Worm (Caenorhabditis elegans): ENCODE results near the gene cwf-19L1.
A peak's percentile ranks its signal among the peaks of the same experiment; 100 is the strongest.

The cwf-19L1 gene

ce11 chrV:6107474-6107873, at the start of gene cwf-19L1:
Gene cwf-19L1, plus strand, starts transcription at chrV:6107828.
- TF ChIP-seq nhr-25 (tag; optimal IDR thresholded peaks at IDR 0.05; ENCODE audit: borderline replicate concordance, insufficient read depth) (no peak), F10B5.3 (tag; optimal IDR thresholded peaks at IDR 0.05) (no peak), duxl-1 (tag; optimal IDR thresholded peaks at IDR 0.05; ENCODE audit: poor library complexity) (peak; percentile 46), hmg-1.1 (GFP tag; IDR thresholded peaks at IDR 0.05) (0 out of 2 replicates have a peak, but pooled peaks have one; percentile 22), dmd-9 (GFP tag; IDR thresholded peaks at IDR 0.05) (no peak), mep-1 (tag; optimal IDR thresholded peaks at IDR 0.05) (peak; percentile 39), unc-130 (GFP tag; optimal IDR thresholded peaks at IDR 0.05) (peak; percentile 57), zfp-2 (tag; optimal IDR thresholded peaks at IDR 0.05) (no peak), hlh-11 (tag; optimal IDR thresholded peaks at IDR 0.05) (peak; percentile 18), ZK337.2 (GFP tag; IDR thresholded peaks at IDR 0.05) (0 out of 2 replicates have a peak, but pooled peaks have one; percentile 20), nhr-6 (tag; optimal IDR thresholded peaks at IDR 0.05) (peak; percentile 23), attf-4 (tag; optimal IDR thresholded peaks at IDR 0.05) (no peak), nhr-77 (tag; optimal IDR thresholded peaks at IDR 0.05) (no peak), ztf-11 (tag; optimal IDR thresholded peaks at IDR 0.05) (no peak), sdz-12 (GFP tag; optimal IDR thresholded peaks at IDR 0.05) (no peak), F26F4.8 (GFP tag; conservative IDR thresholded peaks at IDR 0.05) (no peak), ceh-32 (tag; optimal IDR thresholded peaks at IDR 0.05; ENCODE audit: poor library complexity) (no peak), jun-1 (tag; optimal IDR thresholded peaks at IDR 0.05) (no peak), spr-1 (tag; optimal IDR thresholded peaks at IDR 0.05) (no peak), hif-1 (tag; optimal IDR thresholded peaks at IDR 0.05) (peak in 1 of 2 experiments; percentile 74), R02D3.7 (tag; optimal IDR thresholded peaks at IDR 0.05) (peak; percentile 63), nhr-11 (tag; optimal IDR thresholded peaks at IDR 0.05) (no peak), daf-16 (GFP tag; optimal IDR thresholded peaks at IDR 0.05) (no peak), daf-16 (tag; optimal IDR thresholded peaks at IDR 0.05) (peak; percentile 48), lin-38 (GFP tag; IDR thresholded peaks at IDR 0.05) (peak; percentile 44; the same call in 1 of the 2 replicates), zfp-3 (GFP tag; conservative IDR thresholded peaks at IDR 0.05) (0 out of 2 replicates have a peak, but pooled peaks have one; percentile 11), zag-1 (tag; optimal IDR thresholded peaks at IDR 0.05) (no peak), dpl-1 (GFP tag; optimal IDR thresholded peaks at IDR 0.05) (peak; percentile 93), Y5F2A.4 (GFP tag; optimal IDR thresholded peaks at IDR 0.05) (no peak), lin-1 (GFP tag; IDR thresholded peaks at IDR 0.05) (no peak), ztf-7 (tag; optimal IDR thresholded peaks at IDR 0.05) (no peak), ceh-20 (GFP tag; IDR thresholded peaks at IDR 0.05) (peak; percentile 58; the same call in 1 of the 2 replicates), skn-1 (tag; optimal IDR thresholded peaks at IDR 0.05) (no peak), nhr-42 (GFP tag; IDR thresholded peaks at IDR 0.05) (no peak), pha-4 (GFP tag; IDR thresholded peaks at IDR 0.05) (no peak), pha-4 (tag; optimal IDR thresholded peaks at IDR 0.05) (no peak), ctbp-1 (GFP tag; IDR thresholded peaks at IDR 0.05) (0 out of 2 replicates have a peak, but pooled peaks have one; percentile 8), fos-1 (tag; optimal IDR thresholded peaks at IDR 0.05) (no peak), mxl-2 (GFP tag; conservative IDR thresholded peaks at IDR 0.05) (no peak), dve-1 (tag; optimal IDR thresholded peaks at IDR 0.05; ENCODE audit: insufficient read depth) (peak; percentile 53), hlh-30 (tag; optimal IDR thresholded peaks at IDR 0.05; ENCODE audit: insufficient read depth) (peak; percentile 42), lsy-2 (tag; optimal IDR thresholded peaks at IDR 0.05) (peak in 1 of 2 experiments; percentile 78), nhr-48 (tag; optimal IDR thresholded peaks at IDR 0.05) (peak; percentile 17), nhr-28 (tag; optimal IDR thresholded peaks at IDR 0.05) (peak; percentile 15), nhr-102 (tag; optimal IDR thresholded peaks at IDR 0.05) (peak; percentile 40), dmd-6 (GFP tag; IDR thresholded peaks at IDR 0.05) (0 out of 2 replicates have a peak, but pooled peaks have one; percentile 19), lin-39 (tag; optimal IDR thresholded peaks at IDR 0.05) (no peak), T26A8.4 (GFP tag; IDR thresholded peaks at IDR 0.05) (peak; percentile 38; the same call in 1 of the 2 replicates), lim-7 (GFP tag; IDR thresholded peaks at IDR 0.05) (no peak), lir-3 (tag; optimal IDR thresholded peaks at IDR 0.05) (no peak), mes-2 (tag; optimal IDR thresholded peaks at IDR 0.05; ENCODE audit: poor library complexity, severe bottlenecking) (peak; percentile 97)
